Worm (Caenorhabditis elegans): Measurements from ENCODE around the gene ZC395.5.

ZC395.5 gene

DNA sequence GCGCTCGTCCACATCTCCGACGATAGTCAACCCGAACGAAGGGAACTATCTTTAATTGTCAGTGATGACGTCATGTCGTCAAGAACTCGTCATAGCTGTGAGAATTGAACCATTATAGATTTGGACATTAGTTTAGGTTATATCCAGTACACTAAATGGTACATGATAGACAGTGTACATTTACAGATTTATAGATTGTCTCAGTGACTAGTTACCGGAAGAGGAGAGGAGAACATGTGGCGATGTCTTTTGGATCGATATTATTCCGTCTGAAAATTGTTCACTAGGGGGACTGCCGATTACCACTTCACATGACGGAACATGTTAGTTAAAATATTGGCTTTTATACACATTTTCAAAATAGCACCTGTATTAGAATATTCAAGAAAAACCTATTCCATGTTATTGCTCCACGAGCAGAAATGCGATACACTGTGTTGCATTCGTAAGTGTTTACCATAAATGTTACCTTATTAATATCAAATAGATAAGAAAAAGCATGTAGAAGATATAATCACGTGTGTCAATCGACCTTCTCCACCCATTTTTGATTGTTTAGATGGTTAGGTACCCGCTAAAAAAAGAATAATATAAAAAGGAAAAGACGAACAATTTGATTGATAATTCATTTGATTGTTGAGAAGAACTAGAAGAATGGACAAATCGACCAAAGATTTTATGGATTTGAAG is at the start of gene ZC395.5:
Gene ZC395.5 (plus strand): TSS at position 632 of the 690 bp plus-strand sequence.
- TF ChIP-seq lin-13 (GFP tag; optimal IDR thresholded peaks at IDR 0.05) (no peak), T20F7.1 (GFP tag; optimal IDR thresholded peaks at IDR 0.05) (peak; percentile 10), mep-1 (tag; optimal IDR thresholded peaks at IDR 0.05) (no peak), pqm-1 (tag; optimal IDR thresholded peaks at IDR 0.05) (peak; percentile 54), spr-3 (GFP tag; optimal IDR thresholded peaks at IDR 0.05) (no peak), php-3 (GFP tag; IDR thresholded peaks at IDR 0.05) (0 out of 2 replicates have a peak, but pooled peaks have one; percentile 44), tra-1 (GFP tag; IDR thresholded peaks at IDR 0.05) (no peak), tag-97 (GFP tag; IDR thresholded peaks at IDR 0.05) (no peak), lin-15B (tag; optimal IDR thresholded peaks at IDR 0.05) (no peak), unc-62 (GFP tag; optimal IDR thresholded peaks at IDR 0.05 in 1 of 2) (peak in 1 of 2 experiments; percentile 86), unc-62 (tag; optimal IDR thresholded peaks at IDR 0.05) (no peak), vab-7 (GFP tag; IDR thresholded peaks at IDR 0.05) (no peak), hlh-11 (tag; optimal IDR thresholded peaks at IDR 0.05) (peak; percentile 23), ceh-44 (GFP tag; IDR thresholded peaks at IDR 0.05) (no peak), dve-1 (tag; optimal IDR thresholded peaks at IDR 0.05; ENCODE audit: insufficient read depth) (peak; percentile 81), aha-1 (tag) (no peak), aly-2 (tag; optimal IDR thresholded peaks at IDR 0.05) (no peak), daf-16 (GFP tag; optimal IDR thresholded peaks at IDR 0.05) (no peak), daf-16 (tag; optimal IDR thresholded peaks at IDR 0.05) (peak; percentile 96), F49E8.2 (tag; optimal IDR thresholded peaks at IDR 0.05; ENCODE audit: borderline replicate concordance) (no peak), zip-2 (tag; optimal IDR thresholded peaks at IDR 0.05) (no peak), ceh-62 (tag; optimal IDR thresholded peaks at IDR 0.05) (no peak), mdl-1 (tag; optimal IDR thresholded peaks at IDR 0.05) (peak in 1 of 2 experiments; percentile 27), set-16 (GFP tag; IDR thresholded peaks at IDR 0.05) (no peak), nhr-28 (tag; optimal IDR thresholded peaks at IDR 0.05) (peak; percentile 12)

DNA sequence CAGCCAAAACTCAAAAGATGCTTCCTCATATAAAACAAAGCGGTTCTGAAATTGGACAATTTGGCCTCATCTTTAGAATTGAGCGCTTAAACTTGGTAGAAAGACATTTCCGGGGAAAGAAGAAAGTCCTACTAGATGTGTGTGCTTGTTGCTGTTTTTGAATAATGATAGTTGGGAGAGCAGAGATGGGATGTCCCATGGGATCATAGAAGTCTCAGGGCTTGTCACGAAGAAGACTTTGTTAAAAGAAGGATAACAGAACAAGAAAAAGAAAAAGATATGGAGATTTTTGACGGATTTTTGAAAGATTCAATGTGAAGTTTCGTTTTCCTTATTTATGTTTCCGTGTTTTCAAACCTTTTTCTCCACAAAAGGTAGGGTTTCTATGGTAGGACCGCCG is 49.0 kb upstream of the ZC395.5 start, which contains the start of gene ZC155.2:
Gene ZC155.2 (plus strand): TSS at position 301 of the 400 bp plus-strand sequence.
- TF ChIP-seq nhr-25 (tag; optimal IDR thresholded peaks at IDR 0.05; ENCODE audit: borderline replicate concordance, insufficient read depth), result no peak
- no peak for TF ChIP-seq Y48G9A.11 (GFP tag; IDR thresholded peaks at IDR 0.05)
- TF ChIP-seq nhr-10 (tag; optimal IDR thresholded peaks at IDR 0.05), result no peak
- no peak for TF ChIP-seq aly-2 (tag; optimal IDR thresholded peaks at IDR 0.05)
- no peak for TF ChIP-seq dmd-6 (GFP tag; IDR thresholded peaks at IDR 0.05)
- TF ChIP-seq fkh-10 (GFP tag; optimal IDR thresholded peaks at IDR 0.05), result no peak
- no peak for TF ChIP-seq nhr-41 (GFP tag; IDR thresholded peaks at IDR 0.05)
- no peak for TF ChIP-seq zip-11 (GFP tag; IDR thresholded peaks at IDR 0.05)
- no peak for TF ChIP-seq pqm-1 (tag; optimal IDR thresholded peaks at IDR 0.05)
- no peak for TF ChIP-seq nhr-237 (tag; optimal IDR thresholded peaks at IDR 0.05)

DNA sequence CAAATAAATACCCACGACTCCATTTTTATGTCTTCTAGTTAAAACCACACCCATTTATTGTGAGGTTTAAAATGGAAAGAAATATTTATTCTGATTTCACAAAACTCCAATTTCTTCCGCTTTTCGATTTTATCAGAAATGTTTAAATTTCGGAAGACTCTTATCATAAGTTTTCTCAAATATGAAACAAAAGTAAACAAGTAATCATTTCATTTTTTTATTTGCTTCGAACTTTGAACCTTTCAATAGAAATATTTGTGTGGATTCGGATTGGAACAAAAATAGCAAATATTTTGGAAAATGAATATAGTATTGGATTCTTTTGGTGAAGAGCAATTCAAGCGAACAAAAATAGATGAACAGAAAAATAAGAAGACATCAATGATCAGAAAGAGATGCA is 45.8 kb upstream of the ZC395.5 start:
- TF ChIP-seq daf-16 (GFP tag; optimal IDR thresholded peaks at IDR 0.05) (no peak), daf-16 (tag; optimal IDR thresholded peaks at IDR 0.05) (peak; percentile 83), ZK546.5 (tag; optimal IDR thresholded peaks at IDR 0.05) (no peak)

DNA sequence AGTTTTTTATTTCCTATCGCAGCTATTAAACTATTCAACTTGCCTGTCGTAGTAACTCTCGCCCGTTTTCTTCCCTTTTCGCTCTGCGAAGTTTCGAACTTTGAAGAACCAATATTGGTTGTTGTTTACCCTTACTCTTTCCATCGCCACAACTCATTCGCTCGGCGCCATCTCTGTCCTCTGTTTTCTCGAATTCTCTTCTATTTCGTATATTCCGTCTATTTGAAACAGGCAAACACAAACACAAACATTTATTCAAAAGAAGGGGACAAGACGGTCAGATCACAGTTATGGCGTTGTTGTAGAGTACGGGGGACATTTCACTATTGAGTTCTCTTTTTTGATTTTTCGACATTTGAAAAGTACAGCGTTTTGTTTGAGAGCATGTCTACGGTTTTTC is 44.9 kb upstream of the ZC395.5 start:
- TF ChIP-seq nhr-41 (GFP tag; IDR thresholded peaks at IDR 0.05) (no peak), pha-4 (GFP tag; IDR thresholded peaks at IDR 0.05) (no peak), pha-4 (tag; optimal IDR thresholded peaks at IDR 0.05) (peak; percentile 72), daf-16 (GFP tag; optimal IDR thresholded peaks at IDR 0.05) (no peak), daf-16 (tag; optimal IDR thresholded peaks at IDR 0.05) (peak; percentile 94), lin-29 (GFP tag; IDR thresholded peaks at IDR 0.05) (no peak), ztf-7 (tag; optimal IDR thresholded peaks at IDR 0.05) (no peak), arid-1 (GFP tag; conservative IDR thresholded peaks at IDR 0.05) (no peak), mxl-2 (GFP tag; conservative IDR thresholded peaks at IDR 0.05) (no peak), nhr-111 (GFP tag; optimal IDR thresholded peaks at IDR 0.05) (no peak), lin-39 (tag; optimal IDR thresholded peaks at IDR 0.05) (no peak), ZK546.5 (tag; optimal IDR thresholded peaks at IDR 0.05) (no peak), nhr-28 (tag; optimal IDR thresholded peaks at IDR 0.05) (peak; percentile 35)

Data from whole organism, L4 larva.